Worm (Caenorhabditis elegans) whole organism, L4 larva: ENCODE measurements around the gene srx-39.

ENCODE experiments used
- F10B5.3 ChIP-seq: sonication (generic microtip); optimal IDR thresholded peaks from 2 replicates; lab custom pipeline; 2016; ENCODE audit warnings: mild to moderate bottlenecking, missing genetic modification characterization, missing compliant biosample characterization
- F44E2.7 ChIP-seq: fragments of 200-800 bp; sonication (Bioruptor generic); IDR thresholded peaks from 2 replicates; pipeline ENCODE4 v2.1.2; 2022; ENCODE audit warnings: missing genetic modification characterization, missing compliant biosample characterization
- T20F7.1 ChIP-seq: fragments of 200-800 bp; sonication (Bioruptor generic); optimal IDR thresholded peaks from 2 replicates; lab custom pipeline; 2018; ENCODE audit warnings: mild to moderate bottlenecking, missing genetic modification characterization, missing compliant biosample characterization
- Y5F2A.4 ChIP-seq: fragments of 200-800 bp; sonication (Bioruptor generic); optimal IDR thresholded peaks from 2 replicates; lab custom pipeline; 2018; ENCODE audit warnings: mild to moderate bottlenecking, missing genetic modification characterization, missing compliant biosample characterization
- ZK337.2 ChIP-seq: fragments of 200-800 bp; sonication (Bioruptor generic); IDR thresholded peaks from 2 replicates; pipeline ENCODE4 v1.3.6; 2022; ENCODE audit warnings: missing genetic modification reagents, missing genetic modification characterization, missing compliant biosample characterization
- aha-1 ChIP-seq: fragments of 150-350 bp; peaks from one replicate; lab custom pipeline; 2014; ENCODE audit warnings: missing biosample characterization, missing genetic modification characterization
- ceh-28 ChIP-seq: fragments of 150-350 bp; optimal IDR thresholded peaks from 2 replicates; lab custom pipeline; 2014; ENCODE audit warnings: missing biosample characterization, missing genetic modification reagents, missing genetic modification characterization
- ceh-44 ChIP-seq: fragments of 200-800 bp; sonication (Bioruptor generic); IDR thresholded peaks from 2 replicates; pipeline ENCODE4 v1.3.6; 2022; ENCODE audit warnings: missing genetic modification reagents, missing genetic modification characterization, missing compliant biosample characterization
- cey-2 ChIP-seq: sonication (generic microtip); optimal IDR thresholded peaks from 3 replicates; lab custom pipeline; 2017; ENCODE audit warnings: missing genetic modification characterization, mild to moderate bottlenecking, missing compliant biosample characterization, antibody characterized with exemption, borderline replicate concordance; ENCODE audit not compliant: insufficient read depth
- ctbp-1 ChIP-seq: fragments of 200-800 bp; sonication (Bioruptor generic); IDR thresholded peaks from 2 replicates; pipeline ENCODE4 v1.3.6; 2022; ENCODE audit warnings: missing genetic modification reagents, missing genetic modification characterization, missing compliant biosample characterization
- daf-16 ChIP-seq, 3 experiments: sonication (generic microtip); optimal IDR thresholded peaks; 2 replicates each; lab custom pipeline; 2016 to 2017; ENCODE audit warnings: missing genetic modification characterization in 3 of 3, missing genetic modification reagents in 3 of 3, mild to moderate bottlenecking in 2 of 3, missing compliant biosample characterization in 2 of 3, missing biosample characterization in 1 of 3, moderate library complexity in 1 of 3
- daf-19 ChIP-seq: fragments of 200-800 bp; sonication (Bioruptor generic); conservative IDR thresholded peaks from 2 replicates; pipeline ENCODE4 v1.3.6; 2022; ENCODE audit warnings: missing genetic modification characterization, missing compliant biosample characterization
- dmd-6 ChIP-seq: fragments of 200-800 bp; sonication (Bioruptor generic); IDR thresholded peaks from 2 replicates; pipeline ENCODE4 v1.3.6; 2022; ENCODE audit warnings: missing genetic modification reagents, missing genetic modification characterization, missing compliant biosample characterization
- dmd-9 ChIP-seq: fragments of 200-800 bp; sonication (Bioruptor generic); IDR thresholded peaks from 2 replicates; pipeline ENCODE4 v1.3.6; 2022; ENCODE audit warnings: missing genetic modification reagents, missing genetic modification characterization, missing compliant biosample characterization
- dpl-1 ChIP-seq: fragments of 150-350 bp; optimal IDR thresholded peaks from 2 replicates; lab custom pipeline; 2014; ENCODE audit warnings: missing biosample characterization, missing genetic modification reagents, missing genetic modification characterization
- hif-1 ChIP-seq, 2 experiments: sonication (generic microtip); optimal IDR thresholded peaks; 2 replicates each; lab custom pipeline; 2016 to 2017; ENCODE audit warnings: missing compliant biosample characterization in 2 of 2, missing genetic modification characterization in 2 of 2, missing genetic modification reagents in 2 of 2, missing genotype in 2 of 2, mild to moderate bottlenecking in 1 of 2
- hlh-11 ChIP-seq: fragments of 200-800 bp; sonication (Bioruptor generic); optimal IDR thresholded peaks from 2 replicates; lab custom pipeline; 2018; ENCODE audit warnings: mild to moderate bottlenecking, missing genetic modification characterization, missing compliant biosample characterization
- hlh-30 ChIP-seq: sonication (generic microtip); optimal IDR thresholded peaks from 2 replicates; lab custom pipeline; 2017; ENCODE audit warnings: antibody characterized with exemption, mild to moderate bottlenecking, missing genetic modification characterization, missing compliant biosample characterization; ENCODE audit not compliant: insufficient read depth
- lin-15B ChIP-seq: fragments of 150-350 bp; sonication (generic microtip); optimal IDR thresholded peaks from 3 replicates; lab custom pipeline; 2014; ENCODE audit warnings: missing biosample characterization, missing genetic modification characterization
- lin-38 ChIP-seq: fragments of 200-800 bp; sonication (Bioruptor generic); IDR thresholded peaks from 2 replicates; pipeline ENCODE4 v1.3.6; 2022; ENCODE audit warnings: missing genetic modification reagents, missing genetic modification characterization, missing compliant biosample characterization
- mep-1 ChIP-seq: fragments of 150-350 bp; sonication (generic microtip); optimal IDR thresholded peaks from 3 replicates; lab custom pipeline; 2014; ENCODE audit warnings: missing biosample characterization, missing genetic modification characterization
- nhr-11 ChIP-seq: fragments of 150-350 bp; optimal IDR thresholded peaks from 2 replicates; lab custom pipeline; 2014; ENCODE audit warnings: missing biosample characterization, missing genetic modification characterization
- nhr-237 ChIP-seq: sonication (generic microtip); optimal IDR thresholded peaks from 2 replicates; lab custom pipeline; 2017; ENCODE audit warnings: missing biosample characterization, missing genetic modification characterization
- nhr-28 ChIP-seq: fragments of 150-350 bp; optimal IDR thresholded peaks from 2 replicates; lab custom pipeline; 2014; ENCODE audit warnings: missing biosample characterization, missing genetic modification characterization
- nhr-41 ChIP-seq: fragments of 200-800 bp; sonication (Bioruptor generic); IDR thresholded peaks from 2 replicates; pipeline ENCODE4 v1.3.6; 2022; ENCODE audit warnings: missing genetic modification reagents, missing genetic modification characterization, missing compliant biosample characterization
- nhr-6 ChIP-seq: fragments of 150-350 bp; optimal IDR thresholded peaks from 2 replicates; lab custom pipeline; 2014; ENCODE audit warnings: missing biosample characterization, missing genetic modification characterization
- nhr-77 ChIP-seq: fragments of 150-350 bp; optimal IDR thresholded peaks from 2 replicates; lab custom pipeline; 2014; ENCODE audit warnings: missing biosample characterization, missing genetic modification characterization
- pqm-1 ChIP-seq: sonication (generic microtip); optimal IDR thresholded peaks from 2 replicates; lab custom pipeline; 2017; ENCODE audit warnings: missing biosample characterization, missing genetic modification characterization
- skn-1 ChIP-seq: fragments of 150-350 bp; optimal IDR thresholded peaks from 2 replicates; lab custom pipeline; 2014; ENCODE audit warnings: missing biosample characterization, missing genetic modification characterization
- snpc-1.2 ChIP-seq: fragments of 200-800 bp; sonication (Bioruptor generic); IDR thresholded peaks from 2 replicates; pipeline ENCODE4 v1.3.6; 2022; ENCODE audit warnings: missing genetic modification reagents, missing genetic modification characterization, missing compliant biosample characterization
- unc-130 ChIP-seq: sonication (generic microtip); optimal IDR thresholded peaks from 2 replicates; lab custom pipeline; 2016; ENCODE audit warnings: missing genetic modification reagents, missing genetic modification characterization, missing compliant biosample characterization
- unc-39 ChIP-seq: sonication (generic microtip); optimal IDR thresholded peaks from 2 replicates; lab custom pipeline; 2017; ENCODE audit warnings: missing biosample characterization, missing genetic modification characterization
- unc-62 ChIP-seq, 3 experiments: fragments of 150-350 bp in 1 of 3; sonication (generic microtip); optimal IDR thresholded peaks in 2 of 3; peaks in 1 of 3; 1 replicate in 1 of 3; 2 replicates in 2 of 3; lab custom pipeline; 2014 to 2017; ENCODE audit warnings: missing biosample characterization in 3 of 3, missing genetic modification characterization in 3 of 3, missing genetic modification reagents in 3 of 3, missing genotype in 1 of 3
- zag-1 ChIP-seq: fragments of 150-350 bp; optimal IDR thresholded peaks from 2 replicates; lab custom pipeline; 2014; ENCODE audit warnings: missing biosample characterization, missing genetic modification characterization
- zfp-3 ChIP-seq: fragments of 200-800 bp; sonication (Bioruptor generic); conservative IDR thresholded peaks from 2 replicates; pipeline ENCODE4 v1.3.6; 2022; ENCODE audit warnings: missing genetic modification reagents, missing genetic modification characterization, missing compliant biosample characterization
- zip-11 ChIP-seq: fragments of 200-800 bp; sonication (Bioruptor generic); IDR thresholded peaks from 2 replicates; pipeline ENCODE4 v1.3.6; 2022; ENCODE audit warnings: missing genetic modification characterization, missing compliant biosample characterization
- zip-2 ChIP-seq: fragments of 150-350 bp; optimal IDR thresholded peaks from 2 replicates; lab custom pipeline; 2014; ENCODE audit warnings: missing biosample characterization, missing genetic modification characterization
- ztf-7 ChIP-seq: fragments of 150-350 bp; optimal IDR thresholded peaks from 2 replicates; lab custom pipeline; 2014; ENCODE audit warnings: missing biosample characterization, missing genetic modification characterization

The srx-39 gene

DNA sequence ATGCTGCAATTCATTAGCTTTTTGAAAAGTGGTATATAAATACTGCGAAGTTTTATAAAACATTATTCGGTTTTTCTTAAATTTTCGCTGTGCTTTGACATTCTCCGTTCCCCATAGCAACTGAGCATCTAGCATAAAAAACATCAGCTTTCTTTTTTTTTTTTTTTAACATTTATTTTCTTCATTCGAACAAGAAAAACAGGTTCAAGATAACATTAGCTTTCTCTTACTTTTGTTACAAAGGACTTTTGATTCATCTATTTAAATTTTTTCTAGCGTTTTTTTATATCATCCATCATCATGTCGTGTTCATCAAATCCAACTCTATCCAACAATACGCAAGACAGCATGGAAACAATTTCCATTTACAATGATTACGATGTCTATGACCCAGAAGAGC, 19.6 kb downstream of the srx-39 start, which contains the start of gene F14F9.3:
Gene F14F9.3, plus strand, starts transcription at position 301 of the 400 bp plus-strand sequence.
- TF ChIP-seq skn-1 (tag; lab: Kevin White, UChicago): no peak
- no peak for TF ChIP-seq pqm-1 (tag; lab: Kevin White, UChicago)
- no peak for TF ChIP-seq mep-1
- no peak for TF ChIP-seq unc-39 (tag; lab: Kevin White, UChicago)
- TF ChIP-seq aha-1: no peak
- TF ChIP-seq dmd-9: no peak
- no peak for TF ChIP-seq nhr-237 (tag; lab: Kevin White, UChicago)
- no peak for TF ChIP-seq zag-1 (tag; lab: Kevin White, UChicago)
- no peak for TF ChIP-seq snpc-1.2 (GFP tag; lab: Robert Waterston, UW)
- no peak for TF ChIP-seq unc-130 (GFP tag; lab: Kevin White, UChicago)
- no peak for TF ChIP-seq F10B5.3 (tag; lab: Kevin White, UChicago)
- TF ChIP-seq dmd-6 (GFP tag; lab: Robert Waterston, UW): no peak
- no peak for TF ChIP-seq ZK337.2 (GFP tag; lab: Robert Waterston, UW)
- TF ChIP-seq lin-38 (GFP tag; lab: Robert Waterston, UW): no peak

DNA sequence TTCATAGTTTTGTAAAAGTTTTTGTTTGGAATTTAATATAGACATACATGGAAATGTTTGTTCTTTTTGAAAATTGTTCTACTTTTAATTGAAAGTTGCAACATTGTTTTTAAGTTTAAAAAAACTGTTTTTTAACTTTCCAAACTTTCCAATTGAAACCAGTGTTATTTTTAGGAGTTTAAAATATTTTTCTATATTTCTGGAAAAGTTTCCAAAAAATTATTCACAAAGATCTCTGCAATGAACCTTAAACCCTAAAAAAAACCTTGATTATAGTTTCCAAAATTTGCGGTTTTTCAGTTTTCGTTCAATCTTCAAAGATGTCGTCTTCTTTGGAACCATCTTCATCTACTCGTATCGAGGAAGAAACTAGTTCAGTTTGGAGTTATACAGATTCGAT, 25.1 kb downstream of the srx-39 start, which contains the start of gene F14F9.4:
Gene F14F9.4, plus strand, starts transcription at position 301 of the 400 bp plus-strand sequence.
- TF ChIP-seq nhr-11 (no peak), daf-19 (GFP tag; lab: Robert Waterston, UW) (no peak), lin-15B (tag; lab: Kevin White, UChicago) (no peak), cey-2 (tag; lab: Kevin White, UChicago) (no peak), zip-11 (GFP tag; lab: Robert Waterston, UW) (no peak), T20F7.1 (GFP tag; lab: Kevin White, UChicago) (no peak), ctbp-1 (GFP tag; lab: Robert Waterston, UW) (no peak), zfp-3 (GFP tag; lab: Robert Waterston, UW) (no peak), nhr-41 (GFP tag; lab: Robert Waterston, UW) (no peak), mep-1 (no peak), dpl-1 (GFP tag; lab: Kevin White, UChicago) (no peak), daf-16 (GFP tag; optimal IDR thresholded peaks at IDR 0.05; lab: Kevin White, UChicago) (no peak), daf-16 (tag; optimal IDR thresholded peaks at IDR 0.05; lab: Kevin White, UChicago) (no peak), Y5F2A.4 (GFP tag; lab: Kevin White, UChicago) (no peak), zip-2 (no peak), F44E2.7 (GFP tag; lab: Robert Waterston, UW) (no peak)

DNA sequence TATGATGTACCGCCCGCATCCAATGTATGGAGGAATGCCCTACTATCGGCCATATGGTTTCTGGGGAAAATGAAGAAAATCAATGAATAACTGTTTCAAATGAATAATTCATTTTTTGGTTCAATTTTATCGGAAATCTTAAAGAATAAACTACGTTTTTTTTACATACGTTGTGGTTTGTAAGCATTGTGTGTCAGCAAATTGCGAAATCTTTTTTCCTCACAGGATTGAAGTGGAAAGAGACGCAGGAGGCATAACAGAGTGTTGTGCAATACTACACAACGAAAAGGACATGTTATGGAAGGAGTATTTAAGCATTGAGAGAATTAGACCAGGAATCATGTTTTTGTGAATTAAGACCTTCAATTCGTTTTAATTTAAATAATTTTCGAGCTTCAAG, 26.2 kb downstream of the srx-39 start:
- TF ChIP-seq nhr-11 (peak; percentile 35), nhr-77 (tag; lab: Kevin White, UChicago) (peak; percentile 8), ztf-7 (tag; lab: Kevin White, UChicago) (peak; percentile 64), ZK337.2 (GFP tag; lab: Robert Waterston, UW) (no peak), dpl-1 (GFP tag; lab: Kevin White, UChicago) (peak; percentile 20), unc-130 (GFP tag; lab: Kevin White, UChicago) (no peak), hlh-30 (tag; lab: Kevin White, UChicago) (peak; percentile 40), hif-1 (tag; optimal IDR thresholded peaks at IDR 0.05; lab: Kevin White, UChicago) (peak in 1 of 2 experiments; percentile 46), aha-1 (peak; percentile 70), unc-62 (GFP tag; optimal IDR thresholded peaks at IDR 0.05 in 1 of 2; lab: Kevin White, UChicago) (peak in 1 of 2 experiments; percentile 85), unc-62 (tag; optimal IDR thresholded peaks at IDR 0.05; lab: Kevin White, UChicago) (no peak), hlh-11 (tag; lab: Kevin White, UChicago) (peak; percentile 19), nhr-6 (peak; percentile 57), zip-2 (peak; percentile 99), ceh-44 (no peak), nhr-28 (tag; lab: Kevin White, UChicago) (peak; percentile 83), ceh-28 (tag; lab: Kevin White, UChicago) (no peak)
